Worm (Caenorhabditis elegans) whole organism, L2 larva: ENCODE results near the gene F45E12.5.
A peak's percentile ranks its signal among the peaks of the same experiment; 100 is the strongest.

Experiments
- C34F6.9 ChIP-seq: fragments of 150-350 bp; optimal IDR thresholded peaks from 2 replicates; lab custom pipeline; 2014; ENCODE audit warnings: missing biosample characterization, missing genetic modification characterization
- Y55F3AM.14 ChIP-seq: fragments of 200-800 bp; sonication (Bioruptor generic); optimal IDR thresholded peaks from 2 replicates; lab custom pipeline; 2018; ENCODE audit warnings: mild to moderate bottlenecking, missing genetic modification characterization, missing compliant biosample characterization
- ZK546.5 ChIP-seq: sonication (generic microtip); optimal IDR thresholded peaks from 2 replicates; lab custom pipeline; 2017; ENCODE audit warnings: missing biosample characterization, missing genetic modification characterization
- alr-1 ChIP-seq: fragments of 150-350 bp; optimal IDR thresholded peaks from 2 replicates; lab custom pipeline; 2014; ENCODE audit warnings: missing biosample characterization, missing genetic modification characterization
- aly-2 ChIP-seq: fragments of 150-350 bp; optimal IDR thresholded peaks from 2 replicates; lab custom pipeline; 2014; ENCODE audit warnings: missing biosample characterization, missing genetic modification characterization
- ama-1 ChIP-seq: fragments of 150-350 bp; optimal IDR thresholded peaks from 2 replicates; lab custom pipeline; 2018; ENCODE audit warnings: inconsistent platforms
- blmp-1 ChIP-seq: sonication (generic microtip); optimal IDR thresholded peaks from 2 replicates; lab custom pipeline; 2017; ENCODE audit warnings: missing genetic modification characterization, mild to moderate bottlenecking, missing compliant biosample characterization, antibody characterized with exemption, moderate library complexity; ENCODE audit not compliant: insufficient read depth
- crh-2 ChIP-seq: sonication (generic microtip); optimal IDR thresholded peaks from 2 replicates; lab custom pipeline; 2017; ENCODE audit warnings: missing biosample characterization, missing genetic modification characterization
- egl-27 ChIP-seq: sonication (generic microtip); optimal IDR thresholded peaks from 3 replicates; lab custom pipeline; 2017; ENCODE audit warnings: missing biosample characterization, missing genetic modification reagents, missing genetic modification characterization
- elt-1 ChIP-seq: fragments of 150-350 bp; optimal IDR thresholded peaks from 2 replicates; lab custom pipeline; 2014; ENCODE audit warnings: missing biosample characterization, missing genetic modification characterization
- elt-3 ChIP-seq: sonication (generic microtip); optimal IDR thresholded peaks from 2 replicates; lab custom pipeline; 2017; ENCODE audit warnings: missing biosample characterization, missing genetic modification characterization
- fos-1 ChIP-seq: fragments of 150-350 bp; optimal IDR thresholded peaks from 2 replicates; lab custom pipeline; 2014; ENCODE audit warnings: missing biosample characterization, missing genetic modification characterization
- gmeb-1 ChIP-seq: fragments of 150-350 bp; optimal IDR thresholded peaks from 2 replicates; lab custom pipeline; 2014; ENCODE audit warnings: missing biosample characterization, missing genetic modification characterization
- lin-11 ChIP-seq: fragments of 150-350 bp; sonication (generic microtip); optimal IDR thresholded peaks from 2 replicates; lab custom pipeline; 2014; ENCODE audit warnings: missing biosample characterization, missing genetic modification characterization, inconsistent platforms, mixed read lengths
- lin-39 ChIP-seq: fragments of 150-350 bp; optimal IDR thresholded peaks from 2 replicates; lab custom pipeline; 2014; ENCODE audit warnings: missing biosample characterization, missing genetic modification reagents, missing genetic modification characterization
- lsy-2 ChIP-seq, 2 experiments: fragments of 150-350 bp in 1 of 2; sonication (generic microtip) in 1 of 2; optimal IDR thresholded peaks; 2 replicates each; lab custom pipeline; 2014 to 2017; ENCODE audit warnings: missing biosample characterization in 2 of 2, missing genetic modification characterization in 2 of 2
- mbf-1 ChIP-seq: sonication (generic microtip); optimal IDR thresholded peaks from 2 replicates; lab custom pipeline; 2017; ENCODE audit warnings: missing biosample characterization, missing genetic modification characterization
- mdl-1 ChIP-seq, 2 experiments: fragments of 150-350 bp in 1 of 2; sonication (generic microtip) in 1 of 2; optimal IDR thresholded peaks; 2 replicates each; lab custom pipeline; 2017; ENCODE audit warnings: missing biosample characterization in 2 of 2, missing genetic modification characterization in 2 of 2
- nhr-12 ChIP-seq: fragments of 150-350 bp; optimal IDR thresholded peaks from 2 replicates; lab custom pipeline; 2014; ENCODE audit warnings: missing biosample characterization, missing genetic modification characterization
- nhr-129 ChIP-seq: fragments of 150-350 bp; optimal IDR thresholded peaks from 2 replicates; lab custom pipeline; 2014; ENCODE audit warnings: missing biosample characterization, missing genetic modification characterization
- nhr-21 ChIP-seq: fragments of 150-350 bp; optimal IDR thresholded peaks from 2 replicates; lab custom pipeline; 2014; ENCODE audit warnings: missing biosample characterization, missing genetic modification characterization
- nhr-23 ChIP-seq: fragments of 150-350 bp; optimal IDR thresholded peaks from 2 replicates; lab custom pipeline; 2014; ENCODE audit warnings: missing biosample characterization, missing genetic modification reagents, missing genetic modification characterization
- nhr-25 ChIP-seq: fragments of 150-350 bp; sonication (generic microtip); optimal IDR thresholded peaks from 3 replicates; lab custom pipeline; 2014; ENCODE audit warnings: missing biosample characterization, missing genetic modification characterization
- nhr-6 ChIP-seq: fragments of 150-350 bp; optimal IDR thresholded peaks from 2 replicates; lab custom pipeline; 2014; ENCODE audit warnings: missing biosample characterization, missing genetic modification characterization
- nhr-77 ChIP-seq: fragments of 150-350 bp; optimal IDR thresholded peaks from 2 replicates; lab custom pipeline; 2014; ENCODE audit warnings: missing biosample characterization, missing genetic modification characterization
- peb-1 ChIP-seq: fragments of 150-350 bp; optimal IDR thresholded peaks from 2 replicates; lab custom pipeline; 2014; ENCODE audit warnings: missing biosample characterization, missing genetic modification characterization
- skn-1 ChIP-seq: sonication (generic microtip); optimal IDR thresholded peaks from 2 replicates; lab custom pipeline; 2017; ENCODE audit warnings: missing biosample characterization, missing genetic modification characterization
- sma-3 ChIP-seq: sonication (generic microtip); optimal IDR thresholded peaks from 2 replicates; lab custom pipeline; 2016; ENCODE audit warnings: missing genetic modification reagents, missing genetic modification characterization, missing compliant biosample characterization
- sma-9 ChIP-seq, 2 experiments: fragments of 150-350 bp in 1 of 2; sonication (generic microtip) in 1 of 2; optimal IDR thresholded peaks; 2 replicates each; lab custom pipeline; 2014 to 2016; ENCODE audit warnings: missing genetic modification characterization in 2 of 2, mild to moderate bottlenecking in 1 of 2, missing biosample characterization in 1 of 2, missing compliant biosample characterization in 1 of 2, missing genetic modification reagents in 1 of 2, moderate library complexity in 1 of 2
- snpc-4 ChIP-seq: fragments of 150-350 bp; optimal IDR thresholded peaks from 2 replicates; lab custom pipeline; 2014; ENCODE audit warnings: missing biosample characterization, missing genetic modification characterization
- unc-39 ChIP-seq: fragments of 150-350 bp; optimal IDR thresholded peaks from 2 replicates; lab custom pipeline; 2014; ENCODE audit warnings: missing biosample characterization, missing genetic modification characterization
- unc-55 ChIP-seq: fragments of 150-350 bp; sonication (generic microtip); optimal IDR thresholded peaks from 3 replicates; lab custom pipeline; 2014; ENCODE audit warnings: missing biosample characterization, missing genetic modification reagents, missing genetic modification characterization
- unc-62 ChIP-seq: fragments of 150-350 bp; optimal IDR thresholded peaks from 2 replicates; lab custom pipeline; 2014; ENCODE audit warnings: missing biosample characterization, missing genetic modification reagents, missing genetic modification characterization
- zag-1 ChIP-seq: fragments of 150-350 bp; optimal IDR thresholded peaks from 2 replicates; lab custom pipeline; 2014; ENCODE audit warnings: missing biosample characterization, missing genetic modification characterization
- ztf-11 ChIP-seq: sonication (generic microtip); optimal IDR thresholded peaks from 2 replicates; lab custom pipeline; 2017; ENCODE audit warnings: missing biosample characterization, missing genetic modification characterization

Gene F45E12.5

ce11 chrII:7287140-7287539 is 22.8 kb downstream of the F45E12.5 start:
- TF ChIP-seq lsy-2 (tag; optimal IDR thresholded peaks at IDR 0.05; lab: Kevin White, UChicago): no peak
- no peak for TF ChIP-seq lin-11 (tag; lab: Kevin White, UChicago)
- TF ChIP-seq sma-9 (GFP tag; optimal IDR thresholded peaks at IDR 0.05; lab: Kevin White, UChicago): peak; percentile 3
- TF ChIP-seq sma-9 (tag; optimal IDR thresholded peaks at IDR 0.05; lab: Kevin White, UChicago): no peak
- TF ChIP-seq ZK546.5 (tag; lab: Kevin White, UChicago): no peak
- TF ChIP-seq ama-1: no peak
- TF ChIP-seq Y55F3AM.14 (GFP tag; lab: Kevin White, UChicago): no peak
- no peak for TF ChIP-seq unc-55 (GFP tag; lab: Kevin White, UChicago)
- TF ChIP-seq mdl-1 (tag; optimal IDR thresholded peaks at IDR 0.05; lab: Kevin White, UChicago): no peak
- no peak for TF ChIP-seq nhr-77
- no peak for TF ChIP-seq nhr-12 (tag; lab: Kevin White, UChicago)
- no peak for TF ChIP-seq nhr-23 (tag; lab: Kevin White, UChicago)
- no peak for TF ChIP-seq unc-39 (tag; lab: Kevin White, UChicago)
- TF ChIP-seq mbf-1 (tag; lab: Kevin White, UChicago): no peak
- no peak for TF ChIP-seq skn-1
- peak; percentile 14 for TF ChIP-seq crh-2
- TF ChIP-seq peb-1: no peak
- no peak for TF ChIP-seq nhr-21
- TF ChIP-seq C34F6.9: no peak
- no peak for TF ChIP-seq zag-1 (tag; lab: Kevin White, UChicago)
- TF ChIP-seq fos-1: peak; percentile 61
- no peak for TF ChIP-seq alr-1 (tag; lab: Kevin White, UChicago)
- TF ChIP-seq, all 48 proteins: peak for 3

- no peak for TF ChIP-seq peb-1
- no peak for TF ChIP-seq snpc-4
- TF ChIP-seq ZK546.5 (tag; lab: Kevin White, UChicago): no peak
- TF ChIP-seq lsy-2 (tag; optimal IDR thresholded peaks at IDR 0.05; lab: Kevin White, UChicago): no peak
- no peak for TF ChIP-seq blmp-1 (tag; lab: Kevin White, UChicago)
- peak; percentile 4 for TF ChIP-seq sma-9 (GFP tag; optimal IDR thresholded peaks at IDR 0.05; lab: Kevin White, UChicago)
- no peak for TF ChIP-seq sma-9 (tag; optimal IDR thresholded peaks at IDR 0.05; lab: Kevin White, UChicago)
Observed at ce11 chrII:7283063-7283462, 26.9 kb downstream of the F45E12.5 start.

ce11 chrII:7280584-7280983 is 29.3 kb downstream of the F45E12.5 start:
- TF ChIP-seq Y55F3AM.14 (GFP tag; lab: Kevin White, UChicago) (no peak), blmp-1 (tag; lab: Kevin White, UChicago) (peak; percentile 18), elt-3 (no peak), fos-1 (peak; percentile 86), skn-1 (no peak), peb-1 (no peak), sma-9 (GFP tag; optimal IDR thresholded peaks at IDR 0.05; lab: Kevin White, UChicago) (peak; percentile 23), sma-9 (tag; optimal IDR thresholded peaks at IDR 0.05; lab: Kevin White, UChicago) (no peak), alr-1 (tag; lab: Kevin White, UChicago) (no peak), lin-39 (no peak), ztf-11 (tag; lab: Kevin White, UChicago) (no peak), aly-2 (tag; lab: Kevin White, UChicago) (no peak), nhr-129 (tag; lab: Kevin White, UChicago) (peak; percentile 15), mdl-1 (tag; optimal IDR thresholded peaks at IDR 0.05; lab: Kevin White, UChicago) (peak in 1 of 2 experiments; percentile 7), nhr-25 (no peak), ZK546.5 (tag; lab: Kevin White, UChicago) (no peak), nhr-21 (no peak)

- TF ChIP-seq nhr-129 (tag; lab: Kevin White, UChicago): peak; percentile 42
- TF ChIP-seq elt-1 (tag; lab: Kevin White, UChicago): no peak
- TF ChIP-seq nhr-21: peak; percentile 77
- peak; percentile 63 for TF ChIP-seq sma-9 (GFP tag; optimal IDR thresholded peaks at IDR 0.05; lab: Kevin White, UChicago)
- no peak for TF ChIP-seq sma-9 (tag; optimal IDR thresholded peaks at IDR 0.05; lab: Kevin White, UChicago)
- peak; percentile 22 for TF ChIP-seq fos-1
- no peak for TF ChIP-seq gmeb-1 (tag; lab: Kevin White, UChicago)
Observed at ce11 chrII:7279808-7280207, 30.1 kb downstream of the F45E12.5 start.

ce11 chrII:7277925-7278324 is 32.0 kb downstream of the F45E12.5 start:
- TF ChIP-seq fos-1 (peak; percentile 15), sma-9 (GFP tag; optimal IDR thresholded peaks at IDR 0.05; lab: Kevin White, UChicago) (peak; percentile 84), sma-9 (tag; optimal IDR thresholded peaks at IDR 0.05; lab: Kevin White, UChicago) (no peak), nhr-25 (peak; percentile 70), nhr-6 (tag; lab: Kevin White, UChicago) (no peak), blmp-1 (tag; lab: Kevin White, UChicago) (peak; percentile 69), egl-27 (tag; lab: Kevin White, UChicago) (no peak), crh-2 (peak; percentile 52), mdl-1 (tag; optimal IDR thresholded peaks at IDR 0.05; lab: Kevin White, UChicago) (peak in 1 of 2 experiments; percentile 27), unc-62 (GFP tag; lab: Kevin White, UChicago) (no peak), mbf-1 (tag; lab: Kevin White, UChicago) (no peak), snpc-4 (no peak), sma-3 (peak; percentile 19), nhr-21 (peak; percentile 68), lsy-2 (tag; optimal IDR thresholded peaks at IDR 0.05; lab: Kevin White, UChicago) (peak in 1 of 2 experiments; percentile 2), lin-11 (tag; lab: Kevin White, UChicago) (no peak), ztf-11 (tag; lab: Kevin White, UChicago) (no peak)
